Fruit fly (Drosophila melanogaster): Measurements from ENCODE around the gene MtnC.

The MtnC gene

dm6 chr3R:20360008-20360407 lies at the start of gene MtnC:
TSS of gene MtnC (plus strand) at chr3R:20360308.
- no peak for TF ChIP-seq psq (optimal IDR thresholded peaks at IDR 0.05)
- no peak for TF ChIP-seq h (optimal IDR thresholded peaks at IDR 0.05)
- no peak for TF ChIP-seq Myc (optimal IDR thresholded peaks at IDR 0.05)
- TF ChIP-seq ttk (optimal IDR thresholded peaks at IDR 0.05), result no peak
- no peak for TF ChIP-seq insv (optimal IDR thresholded peaks at IDR 0.05)
- no peak for TF ChIP-seq Sin3A (optimal IDR thresholded peaks at IDR 0.05)

- TF ChIP-seq ttk (optimal IDR thresholded peaks at IDR 0.05) (peak; percentile 71), Sin3A (optimal IDR thresholded peaks at IDR 0.05) (no peak), insv (optimal IDR thresholded peaks at IDR 0.05) (no peak)
These were observed 49.6 kb upstream of the MtnC start for dm6 chr3R:20310498-20310822.

- TF ChIP-seq ttk (optimal IDR thresholded peaks at IDR 0.05) (no peak), Sin3A (optimal IDR thresholded peaks at IDR 0.05) (no peak), insv (optimal IDR thresholded peaks at IDR 0.05) (no peak), h (optimal IDR thresholded peaks at IDR 0.05) (no peak), Myc (optimal IDR thresholded peaks at IDR 0.05) (no peak)
These were observed 49.2 kb upstream of the MtnC start for dm6 chr3R:20310905-20311304.

dm6 chr3R:20311406-20311805 lies 48.7 kb upstream of the MtnC start:
- no peak for TF ChIP-seq ttk (optimal IDR thresholded peaks at IDR 0.05)
- TF ChIP-seq Myc (optimal IDR thresholded peaks at IDR 0.05), result no peak
- no peak for TF ChIP-seq psq (optimal IDR thresholded peaks at IDR 0.05)
- TF ChIP-seq h (optimal IDR thresholded peaks at IDR 0.05), result no peak
- no peak for TF ChIP-seq Sin3A (optimal IDR thresholded peaks at IDR 0.05)
- no peak for TF ChIP-seq insv (optimal IDR thresholded peaks at IDR 0.05)

- TF ChIP-seq insv (optimal IDR thresholded peaks at IDR 0.05), result no peak
- no peak for TF ChIP-seq ttk (optimal IDR thresholded peaks at IDR 0.05)
- TF ChIP-seq psq (optimal IDR thresholded peaks at IDR 0.05), result no peak
- no peak for TF ChIP-seq h (optimal IDR thresholded peaks at IDR 0.05)
- TF ChIP-seq Sin3A (optimal IDR thresholded peaks at IDR 0.05), result no peak
- no peak for TF ChIP-seq Myc (optimal IDR thresholded peaks at IDR 0.05)
These were observed 47.3 kb upstream of the MtnC start for dm6 chr3R:20312838-20313237.

dm6 chr3R:20316599-20316998 lies 43.5 kb upstream of the MtnC start:
- TF ChIP-seq ttk (optimal IDR thresholded peaks at IDR 0.05), result no peak
- TF ChIP-seq psq (optimal IDR thresholded peaks at IDR 0.05), result no peak
- TF ChIP-seq Sin3A (optimal IDR thresholded peaks at IDR 0.05), result no peak
- TF ChIP-seq insv (optimal IDR thresholded peaks at IDR 0.05), result no peak
- TF ChIP-seq h (optimal IDR thresholded peaks at IDR 0.05), result no peak
- no peak for TF ChIP-seq Myc (optimal IDR thresholded peaks at IDR 0.05)

- no peak for TF ChIP-seq insv (optimal IDR thresholded peaks at IDR 0.05)
- TF ChIP-seq psq (optimal IDR thresholded peaks at IDR 0.05), result no peak
- no peak for TF ChIP-seq ttk (optimal IDR thresholded peaks at IDR 0.05)
- TF ChIP-seq h (optimal IDR thresholded peaks at IDR 0.05), result no peak
- TF ChIP-seq Myc (optimal IDR thresholded peaks at IDR 0.05), result no peak
- TF ChIP-seq Sin3A (optimal IDR thresholded peaks at IDR 0.05), result no peak
These were observed 42.5 kb upstream of the MtnC start for dm6 chr3R:20317402-20318165.

dm6 chr3R:20318166-20318690 lies 41.9 kb upstream of the MtnC start:
- TF ChIP-seq h (optimal IDR thresholded peaks at IDR 0.05), result no peak
- no peak for TF ChIP-seq Myc (optimal IDR thresholded peaks at IDR 0.05)
- TF ChIP-seq ttk (optimal IDR thresholded peaks at IDR 0.05), result no peak
- TF ChIP-seq psq (optimal IDR thresholded peaks at IDR 0.05), result no peak
- no peak for TF ChIP-seq Sin3A (optimal IDR thresholded peaks at IDR 0.05)
- TF ChIP-seq insv (optimal IDR thresholded peaks at IDR 0.05), result no peak

- TF ChIP-seq ttk (optimal IDR thresholded peaks at IDR 0.05) (no peak), psq (optimal IDR thresholded peaks at IDR 0.05) (no peak), insv (optimal IDR thresholded peaks at IDR 0.05) (no peak), Sin3A (optimal IDR thresholded peaks at IDR 0.05) (no peak), h (optimal IDR thresholded peaks at IDR 0.05) (no peak), Myc (optimal IDR thresholded peaks at IDR 0.05) (no peak)
These were observed 32.3 kb upstream of the MtnC start, which contains the start of the genes CG4360 and Sirt2 for dm6 chr3R:20327572-20328483. TSS of gene CG4360 (minus strand) at chr3R:20328003. TSS of gene Sirt2 (plus strand) at chr3R:20328465.

- no peak for TF ChIP-seq insv (optimal IDR thresholded peaks at IDR 0.05)
These were observed 27.4 kb upstream of the MtnC start for dm6 chr3R:20332688-20333087.

dm6 chr3R:20338673-20339072 lies 21.4 kb upstream of the MtnC start, which contains the start of gene Ir92a:
TSS of gene Ir92a (plus strand) at chr3R:20338973.
- TF ChIP-seq ttk (optimal IDR thresholded peaks at IDR 0.05) (no peak), psq (optimal IDR thresholded peaks at IDR 0.05) (no peak), Sin3A (optimal IDR thresholded peaks at IDR 0.05) (no peak), h (optimal IDR thresholded peaks at IDR 0.05) (no peak), Myc (optimal IDR thresholded peaks at IDR 0.05) (no peak), insv (optimal IDR thresholded peaks at IDR 0.05) (no peak)

- TF ChIP-seq psq (optimal IDR thresholded peaks at IDR 0.05) (no peak), ttk (optimal IDR thresholded peaks at IDR 0.05) (no peak), Myc (optimal IDR thresholded peaks at IDR 0.05) (no peak), Sin3A (optimal IDR thresholded peaks at IDR 0.05) (no peak), insv (optimal IDR thresholded peaks at IDR 0.05) (no peak), h (optimal IDR thresholded peaks at IDR 0.05) (no peak)
These were observed 13.2 kb upstream of the MtnC start for dm6 chr3R:20346903-20347302.

All from Kc167 (cell line).